Fruit fly (Drosophila melanogaster): ENCODE data around the gene CG14238.

The CG14238 gene

dm6 chr3R:26436540-26436939 lies 21.5 kb upstream of the CG14238 start (continued):
- peak; percentile 33 for TF ChIP-seq acj6 (GFP tag; optimal IDR thresholded peaks at IDR 0.05)
- peak; percentile 57 for TF ChIP-seq OdsH (GFP tag; optimal IDR thresholded peaks at IDR 0.05)
- TF ChIP-seq net (GFP tag; optimal IDR thresholded peaks at IDR 0.05) = peak; percentile 46
- no peak for TF ChIP-seq fkh (GFP tag; optimal IDR thresholded peaks at IDR 0.05)
- peak; percentile 3 for TF ChIP-seq vri (GFP tag; optimal IDR thresholded peaks at IDR 0.05)
- TF ChIP-seq CG1621 (tag; optimal IDR thresholded peaks at IDR 0.05) = peak; percentile 25
- TF ChIP-seq Smox (GFP tag; optimal IDR thresholded peaks at IDR 0.05) = peak; percentile 44
- peak; percentile 62 for TF ChIP-seq CG32006 (GFP tag; optimal IDR thresholded peaks at IDR 0.05)
- peak; percentile 63; the same call in 2 of the 3 replicates for TF ChIP-seq CG8119 (GFP tag; IDR thresholded peaks at IDR 0.05)
- peak; percentile 31 for TF ChIP-seq CG10669 (GFP tag; optimal IDR thresholded peaks at IDR 0.05)
- TF ChIP-seq eg (GFP tag; IDR thresholded peaks at IDR 0.05) = peak; percentile 82
- peak; percentile 58 for TF ChIP-seq Met (GFP tag; optimal IDR thresholded peaks at IDR 0.05)
- TF ChIP-seq Hr4 (GFP tag; optimal IDR thresholded peaks at IDR 0.05) = peak; percentile 77
- no peak for TF ChIP-seq Blimp-1 (GFP tag; optimal IDR thresholded peaks at IDR 0.05)
- peak; percentile 57 for TF ChIP-seq topi (GFP tag; optimal IDR thresholded peaks at IDR 0.05)
- TF ChIP-seq CG6808 (GFP tag; optimal IDR thresholded peaks at IDR 0.05) = no peak
- peak; percentile 53 for TF ChIP-seq CG15336 (GFP tag; IDR thresholded peaks at IDR 0.05)
- peak; percentile 45 for TF ChIP-seq CG6792 (GFP tag; optimal IDR thresholded peaks at IDR 0.05)
- TF ChIP-seq CG7368 (GFP tag; optimal IDR thresholded peaks at IDR 0.05) = no peak
- TF ChIP-seq fd85E (GFP tag; optimal IDR thresholded peaks at IDR 0.05) = no peak
- peak; percentile 57 for TF ChIP-seq Lpt (GFP tag; optimal IDR thresholded peaks at IDR 0.05)
- peak; percentile 68 for TF ChIP-seq Hr39 (GFP tag; optimal IDR thresholded peaks at IDR 0.05)
- no peak for TF ChIP-seq CG6854 (GFP tag; optimal IDR thresholded peaks at IDR 0.05)
- TF ChIP-seq fd59A (GFP tag; optimal IDR thresholded peaks at IDR 0.05) = no peak
- TF ChIP-seq Eip78C (GFP tag) = peak; percentile 81
- peak; percentile 54 for TF ChIP-seq achi (GFP tag; optimal IDR thresholded peaks at IDR 0.05)
- peak; percentile 4 for TF ChIP-seq CG10631 (GFP tag; optimal IDR thresholded peaks at IDR 0.05)
- no peak for TF ChIP-seq CG8632 (GFP tag; optimal IDR thresholded peaks at IDR 0.05)
- peak; percentile 12 for TF ChIP-seq CG8319 (GFP tag; optimal IDR thresholded peaks at IDR 0.05)
- TF ChIP-seq CG3032 (tag; optimal IDR thresholded peaks at IDR 0.05) = peak; percentile 1
- no peak for TF ChIP-seq Hr38 (GFP tag; optimal IDR thresholded peaks at IDR 0.05)
- peak; percentile 14 for TF ChIP-seq CG11762 (GFP tag; optimal IDR thresholded peaks at IDR 0.05; ENCODE audit: insufficient read depth)
- peak; percentile 46 for TF ChIP-seq Sox14 (GFP tag; optimal IDR thresholded peaks at IDR 0.05)
- no peak for TF ChIP-seq ss (GFP tag; optimal IDR thresholded peaks at IDR 0.05)
- TF ChIP-seq pdm3 (GFP tag; optimal IDR thresholded peaks at IDR 0.05) = peak; percentile 63
- peak; percentile 23 for TF ChIP-seq CG6276 (GFP tag; optimal IDR thresholded peaks at IDR 0.05)
- TF ChIP-seq cyc (GFP tag; optimal IDR thresholded peaks at IDR 0.05) = peak; percentile 65
- peak; percentile 4 for TF ChIP-seq spab (GFP tag; optimal IDR thresholded peaks at IDR 0.05)
- TF ChIP-seq CG11294 (GFP tag; IDR thresholded peaks at IDR 0.05) = no peak
- peak; percentile 46 for TF ChIP-seq CG3919 (GFP tag; optimal IDR thresholded peaks at IDR 0.05)
- TF ChIP-seq dsx (GFP tag; optimal IDR thresholded peaks at IDR 0.05; ENCODE audit: poor library complexity, severe bottlenecking) = no peak

- no peak for TF ChIP-seq CG3032 (tag; optimal IDR thresholded peaks at IDR 0.05)
- peak; percentile 38; the same call in 2 of the 3 replicates for TF ChIP-seq eg (GFP tag; IDR thresholded peaks at IDR 0.05)
- no peak for TF ChIP-seq Sox15 (GFP tag; optimal IDR thresholded peaks at IDR 0.05)
- no peak for TF ChIP-seq Ets21C (GFP tag; optimal IDR thresholded peaks at IDR 0.05)
- peak; percentile 72 for TF ChIP-seq Eip78C (GFP tag)
- TF ChIP-seq Lpt (GFP tag; optimal IDR thresholded peaks at IDR 0.05) = peak; percentile 10
- no peak for TF ChIP-seq CG10631 (GFP tag; optimal IDR thresholded peaks at IDR 0.05)
- peak; percentile 15 for TF ChIP-seq CG32006 (GFP tag; optimal IDR thresholded peaks at IDR 0.05)
- peak; percentile 18 for TF ChIP-seq CG6808 (GFP tag; optimal IDR thresholded peaks at IDR 0.05)
- peak; percentile 8 for TF ChIP-seq CG3919 (GFP tag; optimal IDR thresholded peaks at IDR 0.05)
- peak; percentile 41 for TF ChIP-seq CG1621 (tag; optimal IDR thresholded peaks at IDR 0.05)
- TF ChIP-seq Blimp-1 (GFP tag; optimal IDR thresholded peaks at IDR 0.05) = peak; percentile 73
- peak; percentile 16 for TF ChIP-seq CG6276 (GFP tag; optimal IDR thresholded peaks at IDR 0.05)
- TF ChIP-seq ss (GFP tag; optimal IDR thresholded peaks at IDR 0.05) = peak in 1 of 2 experiments; percentile 2
- TF ChIP-seq CG6854 (GFP tag; optimal IDR thresholded peaks at IDR 0.05) = peak; percentile 75
- TF ChIP-seq CG6792 (GFP tag; optimal IDR thresholded peaks at IDR 0.05) = no peak
These were observed 17.4 kb upstream of the CG14238 start, which contains the start of gene tx for dm6 chr3R:26440455-26441196. TSS of gene tx (plus strand) at chr3R:26440778.
